Worm (Caenorhabditis elegans) whole organism, L2 larva: ENCODE data around the gene hint-3.
A peak's percentile ranks its signal among the peaks of the same experiment; 100 is the strongest.

Source experiments
- C34F6.9 ChIP-seq: fragments of 150-350 bp; optimal IDR thresholded peaks from 2 replicates; lab custom pipeline; 2014; ENCODE audit warnings: missing biosample characterization, missing genetic modification characterization
- F13H6.1 ChIP-seq: sonication (generic microtip); optimal IDR thresholded peaks from 2 replicates; lab custom pipeline; 2016; ENCODE audit warnings: missing genetic modification characterization, missing compliant biosample characterization
- R02D3.7 ChIP-seq: fragments of 150-350 bp; optimal IDR thresholded peaks from 2 replicates; lab custom pipeline; 2014; ENCODE audit warnings: missing biosample characterization, missing genetic modification characterization
- Y55F3AM.14 ChIP-seq: fragments of 200-800 bp; sonication (Bioruptor generic); optimal IDR thresholded peaks from 2 replicates; lab custom pipeline; 2018; ENCODE audit warnings: mild to moderate bottlenecking, missing genetic modification characterization, missing compliant biosample characterization
- alr-1 ChIP-seq: fragments of 150-350 bp; optimal IDR thresholded peaks from 2 replicates; lab custom pipeline; 2014; ENCODE audit warnings: missing biosample characterization, missing genetic modification characterization
- aly-2 ChIP-seq: fragments of 150-350 bp; optimal IDR thresholded peaks from 2 replicates; lab custom pipeline; 2014; ENCODE audit warnings: missing biosample characterization, missing genetic modification characterization
- ama-1 ChIP-seq: fragments of 150-350 bp; optimal IDR thresholded peaks from 2 replicates; lab custom pipeline; 2018; ENCODE audit warnings: inconsistent platforms
- ceh-16 ChIP-seq: fragments of 150-350 bp; optimal IDR thresholded peaks from 2 replicates; lab custom pipeline; 2014; ENCODE audit warnings: missing biosample characterization, missing genetic modification characterization
- crh-2 ChIP-seq: sonication (generic microtip); optimal IDR thresholded peaks from 2 replicates; lab custom pipeline; 2017; ENCODE audit warnings: missing biosample characterization, missing genetic modification characterization
- dmd-4 ChIP-seq: sonication (generic microtip); optimal IDR thresholded peaks from 2 replicates; lab custom pipeline; 2017; ENCODE audit warnings: missing biosample characterization, missing genetic modification characterization
- egl-27 ChIP-seq: sonication (generic microtip); optimal IDR thresholded peaks from 3 replicates; lab custom pipeline; 2017; ENCODE audit warnings: missing biosample characterization, missing genetic modification reagents, missing genetic modification characterization
- elt-1 ChIP-seq: fragments of 150-350 bp; optimal IDR thresholded peaks from 2 replicates; lab custom pipeline; 2014; ENCODE audit warnings: missing biosample characterization, missing genetic modification characterization
- fos-1 ChIP-seq: fragments of 150-350 bp; optimal IDR thresholded peaks from 2 replicates; lab custom pipeline; 2014; ENCODE audit warnings: missing biosample characterization, missing genetic modification characterization
- lin-11 ChIP-seq: fragments of 150-350 bp; sonication (generic microtip); optimal IDR thresholded peaks from 2 replicates; lab custom pipeline; 2014; ENCODE audit warnings: missing biosample characterization, missing genetic modification characterization, inconsistent platforms, mixed read lengths
- nhr-10 ChIP-seq: sonication (generic microtip); optimal IDR thresholded peaks from 2 replicates; lab custom pipeline; 2017; ENCODE audit warnings: missing biosample characterization, missing genetic modification characterization
- nhr-11 ChIP-seq: fragments of 150-350 bp; optimal IDR thresholded peaks from 2 replicates; lab custom pipeline; 2014; ENCODE audit warnings: missing biosample characterization, missing genetic modification characterization
- nhr-12 ChIP-seq: fragments of 150-350 bp; optimal IDR thresholded peaks from 2 replicates; lab custom pipeline; 2014; ENCODE audit warnings: missing biosample characterization, missing genetic modification characterization
- nhr-129 ChIP-seq: fragments of 150-350 bp; optimal IDR thresholded peaks from 2 replicates; lab custom pipeline; 2014; ENCODE audit warnings: missing biosample characterization, missing genetic modification characterization
- nhr-21 ChIP-seq: fragments of 150-350 bp; optimal IDR thresholded peaks from 2 replicates; lab custom pipeline; 2014; ENCODE audit warnings: missing biosample characterization, missing genetic modification characterization
- nhr-23 ChIP-seq: fragments of 150-350 bp; optimal IDR thresholded peaks from 2 replicates; lab custom pipeline; 2014; ENCODE audit warnings: missing biosample characterization, missing genetic modification reagents, missing genetic modification characterization
- nhr-237 ChIP-seq: fragments of 150-350 bp; optimal IDR thresholded peaks from 2 replicates; lab custom pipeline; 2014; ENCODE audit warnings: missing biosample characterization, missing genetic modification characterization
- nhr-25 ChIP-seq: fragments of 150-350 bp; sonication (generic microtip); optimal IDR thresholded peaks from 3 replicates; lab custom pipeline; 2014; ENCODE audit warnings: missing biosample characterization, missing genetic modification characterization
- nhr-6 ChIP-seq: fragments of 150-350 bp; optimal IDR thresholded peaks from 2 replicates; lab custom pipeline; 2014; ENCODE audit warnings: missing biosample characterization, missing genetic modification characterization
- nhr-77 ChIP-seq: fragments of 150-350 bp; optimal IDR thresholded peaks from 2 replicates; lab custom pipeline; 2014; ENCODE audit warnings: missing biosample characterization, missing genetic modification characterization
- sem-4 ChIP-seq: fragments of 150-350 bp; optimal IDR thresholded peaks from 2 replicates; lab custom pipeline; 2014; ENCODE audit warnings: missing biosample characterization, missing genetic modification reagents, missing genetic modification characterization
- skn-1 ChIP-seq: sonication (generic microtip); optimal IDR thresholded peaks from 2 replicates; lab custom pipeline; 2017; ENCODE audit warnings: missing biosample characterization, missing genetic modification characterization
- sma-3 ChIP-seq: sonication (generic microtip); optimal IDR thresholded peaks from 2 replicates; lab custom pipeline; 2016; ENCODE audit warnings: missing genetic modification reagents, missing genetic modification characterization, missing compliant biosample characterization
- sma-9 ChIP-seq, 2 experiments: fragments of 150-350 bp in 1 of 2; sonication (generic microtip) in 1 of 2; optimal IDR thresholded peaks; 2 replicates each; lab custom pipeline; 2014 to 2016; ENCODE audit warnings: missing genetic modification characterization in 2 of 2, mild to moderate bottlenecking in 1 of 2, missing biosample characterization in 1 of 2, missing compliant biosample characterization in 1 of 2, missing genetic modification reagents in 1 of 2, moderate library complexity in 1 of 2
- snpc-4 ChIP-seq: fragments of 150-350 bp; optimal IDR thresholded peaks from 2 replicates; lab custom pipeline; 2014; ENCODE audit warnings: missing biosample characterization, missing genetic modification characterization
- unc-39 ChIP-seq: fragments of 150-350 bp; optimal IDR thresholded peaks from 2 replicates; lab custom pipeline; 2014; ENCODE audit warnings: missing biosample characterization, missing genetic modification characterization
- unc-55 ChIP-seq: fragments of 150-350 bp; sonication (generic microtip); optimal IDR thresholded peaks from 3 replicates; lab custom pipeline; 2014; ENCODE audit warnings: missing biosample characterization, missing genetic modification reagents, missing genetic modification characterization
- unc-62 ChIP-seq: fragments of 150-350 bp; optimal IDR thresholded peaks from 2 replicates; lab custom pipeline; 2014; ENCODE audit warnings: missing biosample characterization, missing genetic modification reagents, missing genetic modification characterization
- zag-1 ChIP-seq: fragments of 150-350 bp; optimal IDR thresholded peaks from 2 replicates; lab custom pipeline; 2014; ENCODE audit warnings: missing biosample characterization, missing genetic modification characterization
- ztf-1 ChIP-seq: fragments of 200-800 bp; sonication (Bioruptor generic); conservative IDR thresholded peaks from 2 replicates; pipeline ENCODE4 v1.3.6; 2022; ENCODE audit warnings: missing genetic modification characterization, missing compliant biosample characterization
- ztf-11 ChIP-seq: sonication (generic microtip); optimal IDR thresholded peaks from 2 replicates; lab custom pipeline; 2017; ENCODE audit warnings: missing biosample characterization, missing genetic modification characterization

Gene hint-3

ce11 chrV:7804801-7805163, 44.5 kb downstream of the hint-3 start, which contains the start of gene xpo-1:
xpo-1 (plus strand) TSS chrV:7805064.
- TF ChIP-seq F13H6.1 (no peak), ztf-1 (no peak)

- TF ChIP-seq nhr-10 (tag; lab: Kevin White, UChicago), result no peak
- peak; percentile 17 for TF ChIP-seq ama-1 (lab: Kevin White, UChicago)
Measured at ce11 chrV:7806629-7807028, 46.4 kb downstream of the hint-3 start.

ce11 chrV:7808444-7808843, 48.2 kb downstream of the hint-3 start:
- TF ChIP-seq unc-55 (GFP tag; lab: Kevin White, UChicago) (no peak), ztf-1 (no peak), skn-1 (no peak), nhr-6 (no peak), aly-2 (no peak), R02D3.7 (tag; lab: Kevin White, UChicago) (no peak), alr-1 (tag; lab: Kevin White, UChicago) (no peak), lin-11 (no peak), nhr-21 (tag; lab: Kevin White, UChicago) (no peak)

ce11 chrV:7809320-7810256, 49.3 kb downstream of the hint-3 start, which contains the start of gene ZK742.3:
ZK742.3 (minus strand) TSS chrV:7809912.
- TF ChIP-seq alr-1 (tag; lab: Kevin White, UChicago), result no peak
- TF ChIP-seq C34F6.9 (tag; lab: Kevin White, UChicago), result no peak
- TF ChIP-seq egl-27 (tag; lab: Kevin White, UChicago), result no peak
- no peak for TF ChIP-seq nhr-23 (tag; lab: Kevin White, UChicago)
- no peak for TF ChIP-seq snpc-4 (tag; lab: Kevin White, UChicago)
- TF ChIP-seq unc-55 (GFP tag; lab: Kevin White, UChicago), result no peak
- TF ChIP-seq nhr-237 (tag; lab: Kevin White, UChicago), result no peak
- TF ChIP-seq nhr-77, result no peak
- no peak for TF ChIP-seq ztf-1
- no peak for TF ChIP-seq unc-39
- TF ChIP-seq sma-9 (GFP tag; optimal IDR thresholded peaks at IDR 0.05; lab: Kevin White, UChicago), result peak; percentile 47
- no peak for TF ChIP-seq sma-9 (tag; optimal IDR thresholded peaks at IDR 0.05; lab: Kevin White, UChicago)
- TF ChIP-seq sma-3 (GFP tag; lab: Kevin White, UChicago), result no peak
- TF ChIP-seq R02D3.7 (tag; lab: Kevin White, UChicago), result no peak
- TF ChIP-seq nhr-21 (tag; lab: Kevin White, UChicago), result no peak
- TF ChIP-seq nhr-129 (tag; lab: Kevin White, UChicago), result peak; percentile 12
- no peak for TF ChIP-seq nhr-11 (tag; lab: Kevin White, UChicago)
- TF ChIP-seq nhr-6, result no peak
- TF ChIP-seq nhr-10 (tag; lab: Kevin White, UChicago), result no peak
- TF ChIP-seq Y55F3AM.14 (GFP tag; lab: Kevin White, UChicago), result no peak
- TF ChIP-seq elt-1 (tag; lab: Kevin White, UChicago), result no peak
- TF ChIP-seq dmd-4 (tag; lab: Kevin White, UChicago), result no peak
- no peak for TF ChIP-seq F13H6.1
- peak; percentile 19 for TF ChIP-seq crh-2 (tag; lab: Kevin White, UChicago)
- TF ChIP-seq nhr-25 (tag; lab: Kevin White, UChicago), result no peak
- no peak for TF ChIP-seq aly-2
- no peak for TF ChIP-seq unc-62 (GFP tag; lab: Kevin White, UChicago)
- no peak for TF ChIP-seq zag-1 (tag; lab: Kevin White, UChicago)
- no peak for TF ChIP-seq ztf-11 (tag; lab: Kevin White, UChicago)
- TF ChIP-seq fos-1, result peak; percentile 65

- no peak for TF ChIP-seq ceh-16
- TF ChIP-seq R02D3.7 (tag; lab: Kevin White, UChicago), result no peak
- TF ChIP-seq sem-4 (tag; lab: Kevin White, UChicago), result no peak
- TF ChIP-seq unc-62 (GFP tag; lab: Kevin White, UChicago), result no peak
- no peak for TF ChIP-seq nhr-12
- no peak for TF ChIP-seq dmd-4 (tag; lab: Kevin White, UChicago)
Measured at ce11 chrV:7810591-7810990, 50.3 kb downstream of the hint-3 start.
